Worm (Caenorhabditis elegans) whole organism, L4 larva: Measurements from ENCODE around the gene F09A5.2.

Experiments used
- D1046.2 ChIP-seq: fragments of 200-800 bp; sonication (Bioruptor generic); IDR thresholded peaks from 2 replicates; pipeline ENCODE4 v1.3.6; 2022; ENCODE audit warnings: missing genetic modification characterization, missing compliant biosample characterization
- F10B5.3 ChIP-seq: sonication (generic microtip); optimal IDR thresholded peaks from 2 replicates; lab custom pipeline; 2016; ENCODE audit warnings: mild to moderate bottlenecking, missing genetic modification characterization, missing compliant biosample characterization
- F37D6.2 ChIP-seq: sonication (generic microtip); optimal IDR thresholded peaks from 2 replicates; lab custom pipeline; 2016; ENCODE audit warnings: mild to moderate bottlenecking, missing genetic modification characterization, missing compliant biosample characterization
- F49E8.2 ChIP-seq: sonication (generic microtip); optimal IDR thresholded peaks from 2 replicates; lab custom pipeline; 2016; ENCODE audit warnings: missing compliant biosample characterization, mild to moderate bottlenecking, missing genetic modification characterization, borderline replicate concordance
- Y105C5A.15 ChIP-seq: fragments of 200-800 bp; sonication (Bioruptor generic); IDR thresholded peaks from 2 replicates; pipeline ENCODE4 v1.3.6; 2022; ENCODE audit warnings: missing genetic modification characterization, missing compliant biosample characterization
- Y48G9A.11 ChIP-seq: fragments of 200-800 bp; sonication (Bioruptor generic); IDR thresholded peaks from 2 replicates; pipeline ENCODE4 v1.3.6; 2022; ENCODE audit warnings: missing genetic modification reagents, missing genetic modification characterization, missing compliant biosample characterization
- ZK546.5 ChIP-seq, 2 experiments: sonication (generic microtip); optimal IDR thresholded peaks; 2 replicates each; lab custom pipeline; 2017; ENCODE audit warnings: missing biosample characterization in 2 of 2, missing genetic modification characterization in 2 of 2
- ama-1 ChIP-seq: fragments of 150-350 bp; optimal IDR thresholded peaks from 2 replicates; lab custom pipeline; 2014; ENCODE audit warnings: inconsistent platforms, mixed read lengths
- arid-1 ChIP-seq: fragments of 200-800 bp; sonication (Bioruptor generic); conservative IDR thresholded peaks from 2 replicates; pipeline ENCODE4 v1.3.6; 2022; ENCODE audit warnings: missing genetic modification reagents, missing genetic modification characterization, missing compliant biosample characterization
- attf-4 ChIP-seq: sonication (generic microtip); optimal IDR thresholded peaks from 3 replicates; lab custom pipeline; 2017; ENCODE audit warnings: missing biosample characterization, missing genetic modification characterization
- ceh-20 ChIP-seq: fragments of 200-800 bp; sonication (Bioruptor generic); IDR thresholded peaks from 2 replicates; pipeline ENCODE4 v1.3.6; 2022; ENCODE audit warnings: missing genetic modification reagents, missing genetic modification characterization, missing compliant biosample characterization
- ceh-44 ChIP-seq: fragments of 200-800 bp; sonication (Bioruptor generic); IDR thresholded peaks from 2 replicates; pipeline ENCODE4 v1.3.6; 2022; ENCODE audit warnings: missing genetic modification reagents, missing genetic modification characterization, missing compliant biosample characterization
- ctbp-1 ChIP-seq: fragments of 200-800 bp; sonication (Bioruptor generic); IDR thresholded peaks from 2 replicates; pipeline ENCODE4 v1.3.6; 2022; ENCODE audit warnings: missing genetic modification reagents, missing genetic modification characterization, missing compliant biosample characterization
- daf-8 ChIP-seq: fragments of 200-800 bp; sonication (Bioruptor generic); IDR thresholded peaks from 2 replicates; pipeline ENCODE4 v1.3.6; 2022; ENCODE audit warnings: missing genetic modification characterization, missing compliant biosample characterization
- dmd-6 ChIP-seq: fragments of 200-800 bp; sonication (Bioruptor generic); IDR thresholded peaks from 2 replicates; pipeline ENCODE4 v1.3.6; 2022; ENCODE audit warnings: missing genetic modification reagents, missing genetic modification characterization, missing compliant biosample characterization
- dmd-8 ChIP-seq: fragments of 200-800 bp; sonication (Bioruptor generic); IDR thresholded peaks from 2 replicates; pipeline ENCODE4 v1.3.6; 2022; ENCODE audit warnings: missing genetic modification characterization, missing compliant biosample characterization
- dpl-1 ChIP-seq: fragments of 150-350 bp; optimal IDR thresholded peaks from 2 replicates; lab custom pipeline; 2014; ENCODE audit warnings: missing biosample characterization, missing genetic modification reagents, missing genetic modification characterization
- gei-8 ChIP-seq: fragments of 200-800 bp; sonication (Bioruptor generic); optimal IDR thresholded peaks from 2 replicates; lab custom pipeline; 2018; ENCODE audit warnings: mild to moderate bottlenecking, missing genetic modification characterization, missing compliant biosample characterization
- hmg-1.1 ChIP-seq: fragments of 200-800 bp; sonication (Bioruptor generic); IDR thresholded peaks from 2 replicates; pipeline ENCODE4 v1.3.6; 2022; ENCODE audit warnings: missing genetic modification reagents, missing genetic modification characterization, missing compliant biosample characterization
- jun-1 ChIP-seq: fragments of 150-350 bp; optimal IDR thresholded peaks from 2 replicates; lab custom pipeline; 2014; ENCODE audit warnings: missing biosample characterization, missing genetic modification reagents, missing genetic modification characterization
- lin-13 ChIP-seq: fragments of 150-350 bp; optimal IDR thresholded peaks from 2 replicates; lab custom pipeline; 2014; ENCODE audit warnings: missing biosample characterization, missing genetic modification reagents, missing genetic modification characterization
- lin-15B ChIP-seq: fragments of 150-350 bp; sonication (generic microtip); optimal IDR thresholded peaks from 3 replicates; lab custom pipeline; 2014; ENCODE audit warnings: missing biosample characterization, missing genetic modification characterization
- lin-29 ChIP-seq: fragments of 200-800 bp; sonication (Bioruptor generic); IDR thresholded peaks from 2 replicates; pipeline ENCODE4 v1.3.6; 2022; ENCODE audit warnings: missing genetic modification reagents, missing genetic modification characterization, missing compliant biosample characterization
- lin-39 ChIP-seq: fragments of 150-350 bp; optimal IDR thresholded peaks from 2 replicates; lab custom pipeline; 2014; ENCODE audit warnings: missing biosample characterization, missing genetic modification reagents, missing genetic modification characterization
- lsy-2 ChIP-seq, 2 experiments: fragments of 150-350 bp in 1 of 2; sonication (generic microtip) in 1 of 2; optimal IDR thresholded peaks; 2 replicates each; lab custom pipeline; 2014 to 2017; ENCODE audit warnings: missing biosample characterization in 2 of 2, missing genetic modification characterization in 2 of 2
- mdl-1 ChIP-seq, 2 experiments: fragments of 150-350 bp in 1 of 2; sonication (generic microtip) in 1 of 2; optimal IDR thresholded peaks; 2 replicates each; lab custom pipeline; 2014 to 2017; ENCODE audit warnings: missing biosample characterization in 2 of 2, missing genetic modification characterization in 2 of 2
- mep-1 ChIP-seq: fragments of 150-350 bp; sonication (generic microtip); optimal IDR thresholded peaks from 3 replicates; lab custom pipeline; 2014; ENCODE audit warnings: missing biosample characterization, missing genetic modification characterization
- mes-2 ChIP-seq: sonication (generic microtip); optimal IDR thresholded peaks from 2 replicates; lab custom pipeline; 2016; ENCODE audit warnings: missing genotype, mild to moderate bottlenecking, missing genetic modification characterization, missing compliant biosample characterization; ENCODE audit not compliant: poor library complexity, severe bottlenecking
- mxl-3 ChIP-seq: fragments of 200-800 bp; sonication (Bioruptor generic); optimal IDR thresholded peaks from 2 replicates; lab custom pipeline; 2018; ENCODE audit warnings: mild to moderate bottlenecking, missing genetic modification characterization, missing compliant biosample characterization
- nhr-10 ChIP-seq: fragments of 150-350 bp; optimal IDR thresholded peaks from 2 replicates; lab custom pipeline; 2014; ENCODE audit warnings: missing biosample characterization, missing genetic modification characterization
- nhr-11 ChIP-seq: fragments of 150-350 bp; optimal IDR thresholded peaks from 2 replicates; lab custom pipeline; 2014; ENCODE audit warnings: missing biosample characterization, missing genetic modification characterization
- nhr-237 ChIP-seq: sonication (generic microtip); optimal IDR thresholded peaks from 2 replicates; lab custom pipeline; 2017; ENCODE audit warnings: missing biosample characterization, missing genetic modification characterization
- nhr-25 ChIP-seq: sonication (generic microtip); optimal IDR thresholded peaks from 2 replicates; lab custom pipeline; 2017; ENCODE audit warnings: missing genetic modification characterization, mild to moderate bottlenecking, missing compliant biosample characterization, antibody characterized with exemption, moderate library complexity, borderline replicate concordance; ENCODE audit not compliant: insufficient read depth
- nhr-28 ChIP-seq: fragments of 150-350 bp; optimal IDR thresholded peaks from 2 replicates; lab custom pipeline; 2014; ENCODE audit warnings: missing biosample characterization, missing genetic modification characterization
- nhr-42 ChIP-seq: fragments of 200-800 bp; sonication (Bioruptor generic); IDR thresholded peaks from 2 replicates; pipeline ENCODE4 v1.3.6; 2022; ENCODE audit warnings: missing genetic modification characterization, missing compliant biosample characterization
- pha-4 ChIP-seq, 2 experiments: fragments of 150-350 bp in 1 of 2; fragments of 200-800 bp in 1 of 2; sonication (Bioruptor generic) in 1 of 2; IDR thresholded peaks in 1 of 2; optimal IDR thresholded peaks in 1 of 2; 2 replicates each; pipeline versions ENCODE4 v1.3.6 to Lab custom; 2014 to 2022; ENCODE audit warnings: missing genetic modification characterization in 2 of 2, missing genetic modification reagents in 2 of 2, missing biosample characterization in 1 of 2, missing compliant biosample characterization in 1 of 2
- php-3 ChIP-seq: fragments of 200-800 bp; sonication (Bioruptor generic); IDR thresholded peaks from 2 replicates; pipeline ENCODE4 v1.3.6; 2022; ENCODE audit warnings: missing genetic modification reagents, missing genetic modification characterization, missing compliant biosample characterization
- pqm-1 ChIP-seq: sonication (generic microtip); optimal IDR thresholded peaks from 2 replicates; lab custom pipeline; 2017; ENCODE audit warnings: missing biosample characterization, missing genetic modification characterization
- skn-1 ChIP-seq: fragments of 150-350 bp; optimal IDR thresholded peaks from 2 replicates; lab custom pipeline; 2014; ENCODE audit warnings: missing biosample characterization, missing genetic modification characterization
- snpc-1.2 ChIP-seq: fragments of 200-800 bp; sonication (Bioruptor generic); IDR thresholded peaks from 2 replicates; pipeline ENCODE4 v1.3.6; 2022; ENCODE audit warnings: missing genetic modification reagents, missing genetic modification characterization, missing compliant biosample characterization
- snpc-4 ChIP-seq: fragments of 150-350 bp; optimal IDR thresholded peaks from 2 replicates; lab custom pipeline; 2014; ENCODE audit warnings: missing biosample characterization, missing genetic modification characterization
- spr-3 ChIP-seq: fragments of 200-800 bp; sonication (Bioruptor generic); optimal IDR thresholded peaks from 2 replicates; lab custom pipeline; 2018; ENCODE audit warnings: mild to moderate bottlenecking, missing genetic modification characterization, missing compliant biosample characterization
- tag-97 ChIP-seq: fragments of 200-800 bp; sonication (Bioruptor generic); IDR thresholded peaks from 2 replicates; pipeline ENCODE4 v1.3.6; 2022; ENCODE audit warnings: missing genetic modification characterization, missing compliant biosample characterization
- zag-1 ChIP-seq: fragments of 150-350 bp; optimal IDR thresholded peaks from 2 replicates; lab custom pipeline; 2014; ENCODE audit warnings: missing biosample characterization, missing genetic modification characterization
- zip-11 ChIP-seq: fragments of 200-800 bp; sonication (Bioruptor generic); IDR thresholded peaks from 2 replicates; pipeline ENCODE4 v1.3.6; 2022; ENCODE audit warnings: missing genetic modification characterization, missing compliant biosample characterization
- ztf-11 ChIP-seq: fragments of 150-350 bp; optimal IDR thresholded peaks from 2 replicates; lab custom pipeline; 2014; ENCODE audit warnings: missing biosample characterization, missing genetic modification characterization

Gene F09A5.2

DNA sequence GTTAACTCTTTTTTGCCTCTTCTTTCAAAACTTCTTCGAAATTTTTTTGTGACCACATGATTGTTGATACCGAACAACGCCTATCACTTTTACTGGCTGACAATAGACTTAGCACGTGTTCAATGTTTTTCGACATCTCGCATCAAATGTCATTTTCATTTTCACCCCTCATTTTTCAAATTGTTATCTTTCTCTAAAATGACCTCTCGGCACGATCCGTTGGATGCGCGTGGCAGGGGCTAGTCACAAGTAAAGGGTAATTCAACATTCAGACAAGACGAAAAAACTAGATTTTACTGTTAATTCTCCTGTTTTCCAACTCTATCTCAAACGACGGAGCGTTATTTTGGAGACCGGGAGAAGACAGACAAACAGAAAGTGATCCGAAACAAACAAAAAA, 21.4 kb upstream of the F09A5.2 start, which contains the start of gene F17H10.2 (continued):
- peak in 1 of 2 experiments; percentile 15 for TF ChIP-seq lsy-2 (tag; optimal IDR thresholded peaks at IDR 0.05; lab: Kevin White, UChicago)
- peak; percentile 32 for TF ChIP-seq mep-1 (tag; lab: Kevin White, UChicago)
- TF ChIP-seq Y105C5A.15, result no peak
- no peak for TF ChIP-seq Y48G9A.11 (GFP tag; lab: Robert Waterston, UW)
- TF ChIP-seq ceh-44, result no peak
- TF ChIP-seq F37D6.2 (tag; lab: Kevin White, UChicago), result no peak
- TF ChIP-seq ZK546.5 (tag; optimal IDR thresholded peaks at IDR 0.05; lab: Kevin White, UChicago), result no peak
- TF ChIP-seq mxl-3 (GFP tag; lab: Kevin White, UChicago), result peak; percentile 78
- TF ChIP-seq lin-29 (GFP tag; lab: Robert Waterston, UW), result no peak
- no peak for TF ChIP-seq attf-4
- no peak for TF ChIP-seq nhr-42 (GFP tag; lab: Robert Waterston, UW)
- no peak for TF ChIP-seq spr-3
- TF ChIP-seq nhr-28 (tag; lab: Kevin White, UChicago), result peak; percentile 48
- no peak for TF ChIP-seq nhr-237 (tag; lab: Kevin White, UChicago)
- no peak for TF ChIP-seq ztf-11 (tag; lab: Kevin White, UChicago)
- TF ChIP-seq lin-39 (tag; lab: Kevin White, UChicago), result no peak
- TF ChIP-seq nhr-10, result no peak
- no peak for TF ChIP-seq tag-97 (GFP tag; lab: Robert Waterston, UW)
- no peak for TF ChIP-seq mes-2 (tag; lab: Kevin White, UChicago)
- no peak for TF ChIP-seq lin-13 (GFP tag; lab: Kevin White, UChicago)
- no peak for TF ChIP-seq php-3 (GFP tag; lab: Robert Waterston, UW)
- TF ChIP-seq snpc-1.2 (GFP tag; lab: Robert Waterston, UW), result no peak
- no peak for TF ChIP-seq F49E8.2 (tag; lab: Kevin White, UChicago)
- TF ChIP-seq mdl-1 (tag; optimal IDR thresholded peaks at IDR 0.05; lab: Kevin White, UChicago), result peak in 1 of 2 experiments; percentile 36
- TF ChIP-seq daf-8, result no peak
- no peak for TF ChIP-seq pqm-1 (tag; lab: Kevin White, UChicago)
- no peak for TF ChIP-seq zag-1 (tag; lab: Kevin White, UChicago)
- TF ChIP-seq hmg-1.1, result no peak
- TF ChIP-seq nhr-25 (tag; lab: Kevin White, UChicago), result peak; percentile 40
- no peak for TF ChIP-seq nhr-11 (tag; lab: Kevin White, UChicago)
- TF ChIP-seq gei-8 (GFP tag; lab: Kevin White, UChicago), result no peak
- no peak for TF ChIP-seq ctbp-1
- TF ChIP-seq ceh-20 (GFP tag; lab: Robert Waterston, UW), result no peak
- TF ChIP-seq arid-1 (GFP tag; lab: Robert Waterston, UW), result no peak
- no peak for TF ChIP-seq jun-1
- no peak for TF ChIP-seq ama-1 (lab: Kevin White, UChicago)

DNA sequence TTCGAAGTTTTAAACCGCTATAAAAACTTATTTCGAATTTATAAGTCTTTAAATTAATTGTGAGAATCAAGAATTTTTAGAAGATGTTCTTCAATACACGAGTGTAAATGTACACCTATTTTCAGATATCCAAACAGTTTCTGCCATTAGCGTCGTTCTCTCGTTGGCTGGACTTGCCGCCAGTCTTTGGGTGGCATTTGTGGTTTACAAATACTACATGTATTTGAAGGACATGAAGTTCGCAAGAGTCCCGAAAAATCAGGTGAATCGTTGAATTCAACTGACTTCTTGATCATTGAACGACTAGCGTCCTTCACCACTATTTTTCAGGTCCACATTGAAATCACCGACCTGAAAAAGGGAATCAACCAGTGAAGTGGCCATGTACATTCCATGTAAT, 19.2 kb upstream of the F09A5.2 start:
- TF ChIP-seq zip-11 (GFP tag; lab: Robert Waterston, UW) (no peak), D1046.2 (GFP tag; lab: Robert Waterston, UW) (no peak), skn-1 (tag; lab: Kevin White, UChicago) (no peak), dmd-8 (GFP tag; lab: Robert Waterston, UW) (no peak), pha-4 (GFP tag; IDR thresholded peaks at IDR 0.05; lab: Robert Waterston, UW) (no peak), pha-4 (tag; optimal IDR thresholded peaks at IDR 0.05; lab: Kevin White, UChicago) (no peak), lin-15B (tag; lab: Kevin White, UChicago) (no peak), F10B5.3 (tag; lab: Kevin White, UChicago) (no peak), dmd-6 (no peak), F49E8.2 (tag; lab: Kevin White, UChicago) (no peak), snpc-4 (tag; lab: Kevin White, UChicago) (no peak), dpl-1 (GFP tag; lab: Kevin White, UChicago) (no peak)
- TF ChIP-seq, all 104 proteins: peak for 0
